Worm (Caenorhabditis elegans) whole organism, L1 larva: ENCODE measurements around the gene tag-196.
A peak's percentile ranks its signal among the peaks of the same experiment; 100 is the strongest.

ENCODE experiments used
- alr-1 ChIP-seq: fragments of 200-800 bp; sonication (Bioruptor generic); optimal IDR thresholded peaks from 2 replicates; lab custom pipeline; 2018; ENCODE audit warnings: borderline replicate concordance, mild to moderate bottlenecking, missing genetic modification characterization, missing compliant biosample characterization
- irx-1 ChIP-seq: sonication (generic microtip); optimal IDR thresholded peaks from 2 replicates; lab custom pipeline; 2016; ENCODE audit warnings: missing genetic modification characterization, missing compliant biosample characterization
- jun-1 ChIP-seq: fragments of 150-350 bp; optimal IDR thresholded peaks from 2 replicates; lab custom pipeline; 2014; ENCODE audit warnings: missing biosample characterization, missing genetic modification reagents, missing genetic modification characterization
- lin-13 ChIP-seq: fragments of 150-350 bp; optimal IDR thresholded peaks from 2 replicates; lab custom pipeline; 2014; ENCODE audit warnings: missing biosample characterization, missing genetic modification reagents, missing genetic modification characterization
- lsy-2 ChIP-seq, 2 experiments: fragments of 150-350 bp; optimal IDR thresholded peaks; 2 replicates each; lab custom pipeline; 2014; ENCODE audit warnings: missing biosample characterization in 2 of 2, missing genetic modification characterization in 2 of 2
- mep-1 ChIP-seq: fragments of 150-350 bp; optimal IDR thresholded peaks from 2 replicates; lab custom pipeline; 2014; ENCODE audit warnings: missing biosample characterization, missing genetic modification characterization
- nhr-76 ChIP-seq: sonication (generic microtip); optimal IDR thresholded peaks from 2 replicates; lab custom pipeline; 2017; ENCODE audit warnings: missing biosample characterization, missing genetic modification characterization

DNA sequence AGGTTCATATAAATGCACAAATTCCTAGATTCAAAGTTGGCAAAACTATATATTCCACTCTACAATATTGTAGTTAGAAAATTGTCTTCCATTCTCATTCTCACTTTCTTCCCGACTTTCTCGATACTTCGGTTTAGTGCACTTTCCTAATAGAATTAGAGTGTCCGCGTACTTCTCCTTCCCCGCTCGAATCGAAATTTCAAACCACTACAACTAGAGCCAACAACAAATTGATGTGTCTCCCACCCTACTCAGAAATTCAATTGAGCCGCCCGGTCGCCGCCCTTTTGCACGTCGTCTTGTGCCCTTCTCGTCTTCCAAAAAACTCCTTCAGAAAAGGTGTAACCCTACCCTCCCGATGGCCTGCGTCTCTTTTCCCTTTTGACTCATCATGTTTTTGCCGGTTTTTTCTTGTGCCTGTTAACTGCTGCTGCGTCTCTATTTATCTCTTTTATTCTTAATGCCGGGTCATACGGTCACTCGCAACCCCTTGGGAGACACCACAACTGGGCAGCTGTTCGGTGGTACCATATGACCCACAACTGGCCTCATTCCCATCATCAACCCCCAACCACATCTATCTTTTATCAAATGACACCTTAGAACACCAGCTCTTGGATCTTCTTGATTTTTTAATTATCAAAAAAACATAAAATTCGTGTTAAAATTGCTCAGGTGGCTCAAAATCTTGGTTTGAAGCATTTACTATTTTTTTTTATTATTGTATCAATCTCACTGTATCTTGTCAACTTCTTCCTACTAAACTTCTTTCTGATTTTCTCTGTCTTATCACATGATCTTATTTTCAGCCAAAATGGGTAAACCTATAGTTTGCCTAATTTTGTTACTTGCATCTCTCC lies at the start of gene tag-196:
- TF ChIP-seq lsy-2 (tag; optimal IDR thresholded peaks at IDR 0.05; lab: Kevin White, UChicago): peak; percentile 38 to 41
- no peak for TF ChIP-seq irx-1
- TF ChIP-seq alr-1 (tag; lab: Kevin White, UChicago): no peak
- TF ChIP-seq mep-1 (tag; lab: Kevin White, UChicago): no peak
- no peak for TF ChIP-seq jun-1 (tag; lab: Kevin White, UChicago)
- no peak for TF ChIP-seq nhr-76 (tag; lab: Kevin White, UChicago)
- TF ChIP-seq lin-13 (GFP tag; lab: Kevin White, UChicago): no peak
